Fruit fly (Drosophila melanogaster) whole organism, embryonic: ENCODE results near the gene Gr61a.

ENCODE experiments used
- CG7745 ChIP-seq: fragments of 200-800 bp; sonication (Bioruptor generic); optimal IDR thresholded peaks from 2 replicates; lab custom pipeline; 2018; ENCODE audit warnings: missing biosample characterization, mild to moderate bottlenecking, missing genetic modification characterization, moderate library complexity
- CkIIα-i1 ChIP-seq: fragments of 200-800 bp; sonication (Bioruptor generic); IDR thresholded peaks from 2 replicates; pipeline ENCODE4 v1.3.6; 2022; ENCODE audit warnings: missing biosample characterization, missing genetic modification characterization
- Hr78 ChIP-seq, 2 experiments: fragments of 200-800 bp in 1 of 2; fragments of >200 bp in 1 of 2; sonication (Bioruptor generic) in 1 of 2; optimal IDR thresholded peaks; 2 replicates each; lab custom pipeline; 2017 to 2019; ENCODE audit warnings: missing biosample characterization in 2 of 2, missing genetic modification characterization in 2 of 2, mild to moderate bottlenecking in 1 of 2, moderate library complexity in 1 of 2
- YL-1 ChIP-seq: fragments of 200-800 bp; sonication (Bioruptor generic); optimal IDR thresholded peaks from 3 replicates; lab custom pipeline; 2017; ENCODE audit warnings: missing biosample characterization, mild to moderate bottlenecking, missing genetic modification characterization
- caup ChIP-seq: fragments of 200-800 bp; sonication (Bioruptor generic); optimal IDR thresholded peaks from 3 replicates; lab custom pipeline; 2017; ENCODE audit warnings: missing biosample characterization, mild to moderate bottlenecking, missing genetic modification characterization, moderate library complexity; ENCODE audit not compliant: severe bottlenecking
- org-1 ChIP-seq: fragments of 200-800 bp; sonication (Bioruptor generic); optimal IDR thresholded peaks from 2 replicates; lab custom pipeline; 2017; ENCODE audit warnings: missing biosample characterization, missing genetic modification characterization
- pum ChIP-seq: fragments of 200-800 bp; sonication (Bioruptor generic); optimal IDR thresholded peaks from 2 replicates; lab custom pipeline; 2016; ENCODE audit warnings: missing biosample characterization, missing genetic modification characterization

dm6 chr3L:801860-802462, 39.3 kb upstream of the Gr61a start:
- TF ChIP-seq Hr78 (GFP tag; optimal IDR thresholded peaks at IDR 0.05; lab: Kevin White, UChicago) (no peak), pum (GFP tag; lab: Kevin White, UChicago) (no peak), YL-1 (GFP tag; lab: Kevin White, UChicago) (no peak), CG7745 (no peak), caup (GFP tag; lab: Kevin White, UChicago) (no peak), org-1 (GFP tag; lab: Kevin White, UChicago) (no peak), CkIIα-i1 (GFP tag; lab: Robert Waterston, UW) (no peak)
